Worm (Caenorhabditis elegans) whole organism, L2 larva: Measurements from ENCODE around the gene Y73C8B.3.

ENCODE experiments used
- C34F6.9 ChIP-seq: fragments of 150-350 bp; optimal IDR thresholded peaks from 2 replicates; lab custom pipeline; 2014; ENCODE audit warnings: missing biosample characterization, missing genetic modification characterization
- F13H6.1 ChIP-seq: sonication (generic microtip); optimal IDR thresholded peaks from 2 replicates; lab custom pipeline; 2016; ENCODE audit warnings: missing genetic modification characterization, missing compliant biosample characterization
- R02D3.7 ChIP-seq: fragments of 150-350 bp; optimal IDR thresholded peaks from 2 replicates; lab custom pipeline; 2014; ENCODE audit warnings: missing biosample characterization, missing genetic modification characterization
- Y55F3AM.14 ChIP-seq: fragments of 200-800 bp; sonication (Bioruptor generic); optimal IDR thresholded peaks from 2 replicates; lab custom pipeline; 2018; ENCODE audit warnings: mild to moderate bottlenecking, missing genetic modification characterization, missing compliant biosample characterization
- ZK546.5 ChIP-seq: sonication (generic microtip); optimal IDR thresholded peaks from 2 replicates; lab custom pipeline; 2017; ENCODE audit warnings: missing biosample characterization, missing genetic modification characterization
- alr-1 ChIP-seq: fragments of 150-350 bp; optimal IDR thresholded peaks from 2 replicates; lab custom pipeline; 2014; ENCODE audit warnings: missing biosample characterization, missing genetic modification characterization
- aly-2 ChIP-seq: fragments of 150-350 bp; optimal IDR thresholded peaks from 2 replicates; lab custom pipeline; 2014; ENCODE audit warnings: missing biosample characterization, missing genetic modification characterization
- ama-1 ChIP-seq: fragments of 150-350 bp; optimal IDR thresholded peaks from 2 replicates; lab custom pipeline; 2018; ENCODE audit warnings: inconsistent platforms
- blmp-1 ChIP-seq: sonication (generic microtip); optimal IDR thresholded peaks from 2 replicates; lab custom pipeline; 2017; ENCODE audit warnings: missing genetic modification characterization, mild to moderate bottlenecking, missing compliant biosample characterization, antibody characterized with exemption, moderate library complexity; ENCODE audit not compliant: insufficient read depth
- ceh-16 ChIP-seq: fragments of 150-350 bp; optimal IDR thresholded peaks from 2 replicates; lab custom pipeline; 2014; ENCODE audit warnings: missing biosample characterization, missing genetic modification characterization
- ceh-82 ChIP-seq: fragments of 150-350 bp; optimal IDR thresholded peaks from 2 replicates; lab custom pipeline; 2014; ENCODE audit warnings: missing biosample characterization, missing genetic modification characterization
- crh-2 ChIP-seq: sonication (generic microtip); optimal IDR thresholded peaks from 2 replicates; lab custom pipeline; 2017; ENCODE audit warnings: missing biosample characterization, missing genetic modification characterization
- dmd-4 ChIP-seq: sonication (generic microtip); optimal IDR thresholded peaks from 2 replicates; lab custom pipeline; 2017; ENCODE audit warnings: missing biosample characterization, missing genetic modification characterization
- egl-27 ChIP-seq: sonication (generic microtip); optimal IDR thresholded peaks from 3 replicates; lab custom pipeline; 2017; ENCODE audit warnings: missing biosample characterization, missing genetic modification reagents, missing genetic modification characterization
- elt-1 ChIP-seq: fragments of 150-350 bp; optimal IDR thresholded peaks from 2 replicates; lab custom pipeline; 2014; ENCODE audit warnings: missing biosample characterization, missing genetic modification characterization
- elt-3 ChIP-seq: sonication (generic microtip); optimal IDR thresholded peaks from 2 replicates; lab custom pipeline; 2017; ENCODE audit warnings: missing biosample characterization, missing genetic modification characterization
- fos-1 ChIP-seq: fragments of 150-350 bp; optimal IDR thresholded peaks from 2 replicates; lab custom pipeline; 2014; ENCODE audit warnings: missing biosample characterization, missing genetic modification characterization
- gmeb-1 ChIP-seq: fragments of 150-350 bp; optimal IDR thresholded peaks from 2 replicates; lab custom pipeline; 2014; ENCODE audit warnings: missing biosample characterization, missing genetic modification characterization
- lin-11 ChIP-seq: fragments of 150-350 bp; sonication (generic microtip); optimal IDR thresholded peaks from 2 replicates; lab custom pipeline; 2014; ENCODE audit warnings: missing biosample characterization, missing genetic modification characterization, inconsistent platforms, mixed read lengths
- lin-13 ChIP-seq: fragments of 150-350 bp; optimal IDR thresholded peaks from 2 replicates; lab custom pipeline; 2014; ENCODE audit warnings: missing biosample characterization, missing genetic modification reagents, missing genetic modification characterization
- lin-39 ChIP-seq: fragments of 150-350 bp; optimal IDR thresholded peaks from 2 replicates; lab custom pipeline; 2014; ENCODE audit warnings: missing biosample characterization, missing genetic modification reagents, missing genetic modification characterization
- lsy-2 ChIP-seq, 2 experiments: fragments of 150-350 bp in 1 of 2; sonication (generic microtip) in 1 of 2; optimal IDR thresholded peaks; 2 replicates each; lab custom pipeline; 2014 to 2017; ENCODE audit warnings: missing biosample characterization in 2 of 2, missing genetic modification characterization in 2 of 2
- mab-5 ChIP-seq: fragments of 150-350 bp; optimal IDR thresholded peaks from 2 replicates; lab custom pipeline; 2014; ENCODE audit warnings: missing biosample characterization, missing genetic modification characterization
- mbf-1 ChIP-seq: sonication (generic microtip); optimal IDR thresholded peaks from 2 replicates; lab custom pipeline; 2017; ENCODE audit warnings: missing biosample characterization, missing genetic modification characterization
- mdl-1 ChIP-seq, 2 experiments: fragments of 150-350 bp in 1 of 2; sonication (generic microtip) in 1 of 2; optimal IDR thresholded peaks; 2 replicates each; lab custom pipeline; 2017; ENCODE audit warnings: missing biosample characterization in 2 of 2, missing genetic modification characterization in 2 of 2
- nhr-10 ChIP-seq: sonication (generic microtip); optimal IDR thresholded peaks from 2 replicates; lab custom pipeline; 2017; ENCODE audit warnings: missing biosample characterization, missing genetic modification characterization
- nhr-11 ChIP-seq: fragments of 150-350 bp; optimal IDR thresholded peaks from 2 replicates; lab custom pipeline; 2014; ENCODE audit warnings: missing biosample characterization, missing genetic modification characterization
- nhr-12 ChIP-seq: fragments of 150-350 bp; optimal IDR thresholded peaks from 2 replicates; lab custom pipeline; 2014; ENCODE audit warnings: missing biosample characterization, missing genetic modification characterization
- nhr-129 ChIP-seq: fragments of 150-350 bp; optimal IDR thresholded peaks from 2 replicates; lab custom pipeline; 2014; ENCODE audit warnings: missing biosample characterization, missing genetic modification characterization
- nhr-21 ChIP-seq: fragments of 150-350 bp; optimal IDR thresholded peaks from 2 replicates; lab custom pipeline; 2014; ENCODE audit warnings: missing biosample characterization, missing genetic modification characterization
- nhr-23 ChIP-seq: fragments of 150-350 bp; optimal IDR thresholded peaks from 2 replicates; lab custom pipeline; 2014; ENCODE audit warnings: missing biosample characterization, missing genetic modification reagents, missing genetic modification characterization
- nhr-237 ChIP-seq: fragments of 150-350 bp; optimal IDR thresholded peaks from 2 replicates; lab custom pipeline; 2014; ENCODE audit warnings: missing biosample characterization, missing genetic modification characterization
- nhr-25 ChIP-seq: fragments of 150-350 bp; sonication (generic microtip); optimal IDR thresholded peaks from 3 replicates; lab custom pipeline; 2014; ENCODE audit warnings: missing biosample characterization, missing genetic modification characterization
- nhr-6 ChIP-seq: fragments of 150-350 bp; optimal IDR thresholded peaks from 2 replicates; lab custom pipeline; 2014; ENCODE audit warnings: missing biosample characterization, missing genetic modification characterization
- nhr-77 ChIP-seq: fragments of 150-350 bp; optimal IDR thresholded peaks from 2 replicates; lab custom pipeline; 2014; ENCODE audit warnings: missing biosample characterization, missing genetic modification characterization
- peb-1 ChIP-seq: fragments of 150-350 bp; optimal IDR thresholded peaks from 2 replicates; lab custom pipeline; 2014; ENCODE audit warnings: missing biosample characterization, missing genetic modification characterization
- sem-4 ChIP-seq: fragments of 150-350 bp; optimal IDR thresholded peaks from 2 replicates; lab custom pipeline; 2014; ENCODE audit warnings: missing biosample characterization, missing genetic modification reagents, missing genetic modification characterization
- skn-1 ChIP-seq: sonication (generic microtip); optimal IDR thresholded peaks from 2 replicates; lab custom pipeline; 2017; ENCODE audit warnings: missing biosample characterization, missing genetic modification characterization
- sma-3 ChIP-seq: sonication (generic microtip); optimal IDR thresholded peaks from 2 replicates; lab custom pipeline; 2016; ENCODE audit warnings: missing genetic modification reagents, missing genetic modification characterization, missing compliant biosample characterization
- sma-9 ChIP-seq, 2 experiments: fragments of 150-350 bp in 1 of 2; sonication (generic microtip) in 1 of 2; optimal IDR thresholded peaks; 2 replicates each; lab custom pipeline; 2014 to 2016; ENCODE audit warnings: missing genetic modification characterization in 2 of 2, mild to moderate bottlenecking in 1 of 2, missing biosample characterization in 1 of 2, missing compliant biosample characterization in 1 of 2, missing genetic modification reagents in 1 of 2, moderate library complexity in 1 of 2
- snpc-4 ChIP-seq: fragments of 150-350 bp; optimal IDR thresholded peaks from 2 replicates; lab custom pipeline; 2014; ENCODE audit warnings: missing biosample characterization, missing genetic modification characterization
- unc-39 ChIP-seq: fragments of 150-350 bp; optimal IDR thresholded peaks from 2 replicates; lab custom pipeline; 2014; ENCODE audit warnings: missing biosample characterization, missing genetic modification characterization
- unc-55 ChIP-seq: fragments of 150-350 bp; sonication (generic microtip); optimal IDR thresholded peaks from 3 replicates; lab custom pipeline; 2014; ENCODE audit warnings: missing biosample characterization, missing genetic modification reagents, missing genetic modification characterization
- unc-62 ChIP-seq: fragments of 150-350 bp; optimal IDR thresholded peaks from 2 replicates; lab custom pipeline; 2014; ENCODE audit warnings: missing biosample characterization, missing genetic modification reagents, missing genetic modification characterization
- zag-1 ChIP-seq: fragments of 150-350 bp; optimal IDR thresholded peaks from 2 replicates; lab custom pipeline; 2014; ENCODE audit warnings: missing biosample characterization, missing genetic modification characterization
- ztf-1 ChIP-seq: fragments of 200-800 bp; sonication (Bioruptor generic); conservative IDR thresholded peaks from 2 replicates; pipeline ENCODE4 v1.3.6; 2022; ENCODE audit warnings: missing genetic modification characterization, missing compliant biosample characterization
- ztf-11 ChIP-seq: sonication (generic microtip); optimal IDR thresholded peaks from 2 replicates; lab custom pipeline; 2017; ENCODE audit warnings: missing biosample characterization, missing genetic modification characterization
- ztf-4 ChIP-seq: fragments of 150-350 bp; optimal IDR thresholded peaks from 2 replicates; lab custom pipeline; 2014; ENCODE audit warnings: missing biosample characterization, missing genetic modification characterization

Y73C8B.3 gene

ce11 chrV:3194952-3195450 is 2.0 kb upstream of the Y73C8B.3 start, which contains the start of gene Y73C8B.2:
TSS of gene Y73C8B.2 (minus strand) at chrV:3195002.
- peak; percentile 54 for TF ChIP-seq nhr-25 (tag; lab: Kevin White, UChicago)
- TF ChIP-seq gmeb-1 = peak; percentile 7
- no peak for TF ChIP-seq Y55F3AM.14 (GFP tag; lab: Kevin White, UChicago)
- TF ChIP-seq alr-1 (tag; lab: Kevin White, UChicago) = no peak
- TF ChIP-seq skn-1 = no peak
- peak; percentile 39 for TF ChIP-seq nhr-129 (tag; lab: Kevin White, UChicago)
- no peak for TF ChIP-seq lin-13
- TF ChIP-seq sma-9 (GFP tag; optimal IDR thresholded peaks at IDR 0.05; lab: Kevin White, UChicago) = no peak
- TF ChIP-seq sma-9 (tag; optimal IDR thresholded peaks at IDR 0.05; lab: Kevin White, UChicago) = no peak
- TF ChIP-seq mab-5 (tag; lab: Kevin White, UChicago) = no peak
- TF ChIP-seq lin-11 (tag; lab: Kevin White, UChicago) = no peak
- TF ChIP-seq nhr-12 (tag; lab: Kevin White, UChicago) = no peak
- no peak for TF ChIP-seq nhr-6 (tag; lab: Kevin White, UChicago)
- no peak for TF ChIP-seq unc-62 (GFP tag; lab: Kevin White, UChicago)
- no peak for TF ChIP-seq ztf-11 (tag; lab: Kevin White, UChicago)
- no peak for TF ChIP-seq nhr-237
- peak; percentile 70 for TF ChIP-seq fos-1 (tag; lab: Kevin White, UChicago)
- no peak for TF ChIP-seq R02D3.7
- TF ChIP-seq crh-2 (tag; lab: Kevin White, UChicago) = peak; percentile 27
- TF ChIP-seq nhr-11 = no peak
- peak; percentile 54 for TF ChIP-seq C34F6.9
- TF ChIP-seq elt-1 (tag; lab: Kevin White, UChicago) = no peak
- no peak for TF ChIP-seq ceh-16
- no peak for TF ChIP-seq elt-3 (tag; lab: Kevin White, UChicago)
- no peak for TF ChIP-seq ama-1 (lab: Kevin White, UChicago)
- TF ChIP-seq nhr-23 = no peak
- peak; percentile 27 for TF ChIP-seq F13H6.1
- no peak for TF ChIP-seq aly-2 (tag; lab: Kevin White, UChicago)
- TF ChIP-seq mdl-1 (tag; optimal IDR thresholded peaks at IDR 0.05; lab: Kevin White, UChicago) = no peak
- no peak for TF ChIP-seq ztf-1 (GFP tag; lab: Robert Waterston, UW)
- TF ChIP-seq egl-27 (tag; lab: Kevin White, UChicago) = no peak
- peak; percentile 0 for TF ChIP-seq ztf-4
- TF ChIP-seq lin-39 = no peak
- no peak for TF ChIP-seq nhr-77 (tag; lab: Kevin White, UChicago)
- TF ChIP-seq zag-1 (tag; lab: Kevin White, UChicago) = no peak
- TF ChIP-seq sma-3 (GFP tag; lab: Kevin White, UChicago) = no peak
- peak; percentile 1 for TF ChIP-seq nhr-21 (tag; lab: Kevin White, UChicago)
- no peak for TF ChIP-seq ceh-82
- no peak for TF ChIP-seq mbf-1 (tag; lab: Kevin White, UChicago)
- TF ChIP-seq ZK546.5 (tag; lab: Kevin White, UChicago) = no peak
- TF ChIP-seq unc-55 (GFP tag; lab: Kevin White, UChicago) = peak; percentile 20
- TF ChIP-seq blmp-1 (tag; lab: Kevin White, UChicago) = no peak
- TF ChIP-seq dmd-4 = no peak
- TF ChIP-seq snpc-4 (tag; lab: Kevin White, UChicago) = no peak
- no peak for TF ChIP-seq sem-4 (tag; lab: Kevin White, UChicago)
- no peak for TF ChIP-seq peb-1 (tag; lab: Kevin White, UChicago)
- TF ChIP-seq nhr-10 (tag; lab: Kevin White, UChicago) = no peak
- TF ChIP-seq unc-39 (tag; lab: Kevin White, UChicago) = no peak
- peak in 1 of 2 experiments; percentile 62 for TF ChIP-seq lsy-2 (tag; optimal IDR thresholded peaks at IDR 0.05; lab: Kevin White, UChicago)
- TF ChIP-seq, all 48 proteins: peak for 11
